Worm (Caenorhabditis elegans) whole organism, midembryonic: Measurements from ENCODE around the gene F59B2.3.

Experiments used
- T22C8.4 ChIP-seq: fragments of 200-800 bp; sonication (Bioruptor generic); IDR thresholded peaks from 2 replicates; pipeline ENCODE4 v1.3.6; 2022; ENCODE audit warnings: missing genetic modification characterization, missing compliant biosample characterization
- cog-1 ChIP-seq: sonication (generic microtip); optimal IDR thresholded peaks from 2 replicates; lab custom pipeline; 2016; ENCODE audit warnings: missing genetic modification characterization, missing compliant biosample characterization
- flt-1 ChIP-seq: fragments of 200-800 bp; sonication (Bioruptor generic); IDR thresholded peaks from 2 replicates; pipeline ENCODE4 v1.3.6; 2022; ENCODE audit warnings: missing genetic modification characterization, missing compliant biosample characterization
- klf-2 ChIP-seq: fragments of 200-800 bp; sonication (Bioruptor generic); conservative IDR thresholded peaks from 2 replicates; pipeline ENCODE4 v1.3.6; 2022; ENCODE audit warnings: missing genetic modification reagents, missing genetic modification characterization, missing compliant biosample characterization
- med-1 ChIP-seq: sonication (generic microtip); optimal IDR thresholded peaks from 2 replicates; lab custom pipeline; 2017; ENCODE audit warnings: missing genetic modification characterization, mild to moderate bottlenecking, missing compliant biosample characterization, antibody characterized with exemption, missing genetic modification reagents; ENCODE audit not compliant: insufficient read depth
- ref-1 ChIP-seq: fragments of 200-800 bp; sonication (Bioruptor generic); conservative IDR thresholded peaks from 2 replicates; pipeline ENCODE4 v1.3.6; 2022; ENCODE audit warnings: missing genetic modification reagents, missing genetic modification characterization, missing compliant biosample characterization
- tab-1 ChIP-seq: fragments of 200-800 bp; sonication (Bioruptor generic); IDR thresholded peaks from 2 replicates; pipeline ENCODE4 v1.3.6; 2022; ENCODE audit warnings: missing genetic modification characterization, missing compliant biosample characterization
- ztf-23 ChIP-seq: fragments of 200-800 bp; sonication (Bioruptor generic); IDR thresholded peaks from 2 replicates; pipeline ENCODE4 v1.3.6; 2022; ENCODE audit warnings: missing genetic modification reagents, missing genetic modification characterization, missing compliant biosample characterization

ce11 chrIII:8956146-8956646, 43.4 kb downstream of the F59B2.3 start, which contains the start of the genes ZK643.5 and ZK643.2:
- TF ChIP-seq ztf-23 (GFP tag; lab: Robert Waterston, UW) (no peak), klf-2 (no peak), cog-1 (tag; lab: Kevin White, UChicago) (no peak), ref-1 (GFP tag; lab: Robert Waterston, UW) (no peak), med-1 (no peak), T22C8.4 (GFP tag; lab: Robert Waterston, UW) (peak; percentile 99), flt-1 (no peak), tab-1 (no peak)
